Worm (Caenorhabditis elegans): ENCODE data around the gene srx-92.

The srx-92 gene

DNA sequence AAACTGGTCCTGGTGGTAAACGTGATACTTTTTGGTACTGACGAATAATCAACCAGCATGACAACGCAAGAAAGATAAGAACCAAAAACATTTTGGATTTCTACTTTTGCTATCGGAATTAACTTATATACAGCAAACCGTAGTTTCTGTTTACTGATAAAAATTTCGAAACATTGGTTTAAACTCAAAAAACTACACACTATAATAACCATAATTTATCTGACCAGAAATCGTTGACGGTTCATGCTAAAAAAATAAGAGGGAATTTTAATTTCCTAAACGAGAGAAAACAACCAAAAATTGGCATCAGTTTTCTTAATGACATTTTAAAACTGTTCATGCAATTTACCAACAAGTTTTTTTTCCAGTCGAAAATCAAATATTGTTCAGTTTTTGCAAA lies 36.5 kb upstream of the srx-92 start, which contains the start of gene cyp-35A1:
TSS of gene cyp-35A1 (minus strand) at position 101 of the 400 bp plus-strand sequence.
- TF ChIP-seq ztf-11 (tag; optimal IDR thresholded peaks at IDR 0.05) (no peak), lsy-2 (tag; optimal IDR thresholded peaks at IDR 0.05) (no peak), lin-13 (tag; optimal IDR thresholded peaks at IDR 0.05) (no peak), zip-8 (tag; optimal IDR thresholded peaks at IDR 0.05) (no peak), bed-3 (GFP tag; optimal IDR thresholded peaks at IDR 0.05) (no peak), sem-2 (GFP tag; optimal IDR thresholded peaks at IDR 0.05) (no peak), drap-1 (GFP tag; optimal IDR thresholded peaks at IDR 0.05) (no peak), mab-5 (tag; optimal IDR thresholded peaks at IDR 0.05) (no peak), sptf-1 (tag; optimal IDR thresholded peaks at IDR 0.05) (no peak), blmp-1 (tag; optimal IDR thresholded peaks at IDR 0.05) (no peak), lin-32 (GFP tag; optimal IDR thresholded peaks at IDR 0.05) (no peak), ceh-43 (GFP tag; optimal IDR thresholded peaks at IDR 0.05) (no peak), flh-1 (GFP tag; optimal IDR thresholded peaks at IDR 0.05) (no peak), nhr-2 (tag; optimal IDR thresholded peaks at IDR 0.05) (no peak), unc-120 (tag; optimal IDR thresholded peaks at IDR 0.05; ENCODE audit: poor library complexity, severe bottlenecking) (no peak), unc-62 (GFP tag; optimal IDR thresholded peaks at IDR 0.05) (no peak), ham-2 (GFP tag; optimal IDR thresholded peaks at IDR 0.05) (no peak), unc-39 (tag; optimal IDR thresholded peaks at IDR 0.05) (no peak)

DNA sequence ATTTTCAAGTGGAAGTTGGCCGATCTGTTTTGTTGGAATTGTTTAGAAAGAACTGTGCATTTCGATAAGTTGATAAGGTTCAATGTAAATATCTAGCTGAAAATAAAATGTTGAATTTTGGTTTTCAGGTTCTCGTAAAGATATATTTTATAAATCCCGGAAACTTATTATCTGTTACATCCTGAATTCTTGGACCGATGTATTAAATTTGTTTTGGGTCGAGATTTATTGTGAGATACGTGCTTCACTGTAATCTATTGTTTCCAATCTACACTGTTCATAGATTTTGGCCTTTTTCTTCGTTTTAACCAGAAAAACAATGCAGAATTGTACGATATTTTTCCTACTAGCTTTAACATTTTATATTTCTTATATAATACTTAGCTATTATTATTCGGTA lies 31.9 kb upstream of the srx-92 start, which contains the start of gene C03G6.6:
TSS of gene C03G6.6 (plus strand) at position 301 of the 400 bp plus-strand sequence.
- TF ChIP-seq mep-1 (tag; optimal IDR thresholded peaks at IDR 0.05): no peak
- no peak for TF ChIP-seq nhr-28 (tag; optimal IDR thresholded peaks at IDR 0.05)
- no peak for TF ChIP-seq ces-1 (GFP tag; optimal IDR thresholded peaks at IDR 0.05)
- no peak for TF ChIP-seq snpc-4 (tag; optimal IDR thresholded peaks at IDR 0.05)
- TF ChIP-seq tbx-8 (GFP tag; optimal IDR thresholded peaks at IDR 0.05): no peak

- TF ChIP-seq bed-3 (GFP tag; optimal IDR thresholded peaks at IDR 0.05) (no peak), unc-62 (GFP tag; optimal IDR thresholded peaks at IDR 0.05) (no peak), unc-120 (tag; optimal IDR thresholded peaks at IDR 0.05; ENCODE audit: poor library complexity, severe bottlenecking) (no peak), nhr-2 (tag; optimal IDR thresholded peaks at IDR 0.05) (no peak), nhr-12 (tag; optimal IDR thresholded peaks at IDR 0.05) (no peak), ces-1 (GFP tag; optimal IDR thresholded peaks at IDR 0.05) (no peak), ztf-11 (tag; optimal IDR thresholded peaks at IDR 0.05) (no peak), snpc-4 (tag; optimal IDR thresholded peaks at IDR 0.05) (no peak), mab-5 (tag; optimal IDR thresholded peaks at IDR 0.05) (no peak), lin-13 (tag; optimal IDR thresholded peaks at IDR 0.05) (no peak), mep-1 (tag; optimal IDR thresholded peaks at IDR 0.05) (no peak), zip-8 (tag; optimal IDR thresholded peaks at IDR 0.05) (no peak), cnd-1 (tag; optimal IDR thresholded peaks at IDR 0.05) (no peak), ham-2 (GFP tag; optimal IDR thresholded peaks at IDR 0.05) (no peak), lsy-2 (tag; optimal IDR thresholded peaks at IDR 0.05) (no peak), lin-32 (GFP tag; optimal IDR thresholded peaks at IDR 0.05) (no peak), nhr-28 (tag; optimal IDR thresholded peaks at IDR 0.05) (no peak)
Observed at ce11 chrV:7356684-7357083, 31.5 kb upstream of the srx-92 start, which contains the start of gene C03G6.21. Gene C03G6.21 (minus strand): TSS chrV:7356784.

ce11 chrV:7355464-7355863 lies 30.3 kb upstream of the srx-92 start, which contains the start of gene tag-293:
Gene tag-293 (minus strand): TSS chrV:7355564.
- no peak for TF ChIP-seq hlh-1 (tag; optimal IDR thresholded peaks at IDR 0.05)

DNA sequence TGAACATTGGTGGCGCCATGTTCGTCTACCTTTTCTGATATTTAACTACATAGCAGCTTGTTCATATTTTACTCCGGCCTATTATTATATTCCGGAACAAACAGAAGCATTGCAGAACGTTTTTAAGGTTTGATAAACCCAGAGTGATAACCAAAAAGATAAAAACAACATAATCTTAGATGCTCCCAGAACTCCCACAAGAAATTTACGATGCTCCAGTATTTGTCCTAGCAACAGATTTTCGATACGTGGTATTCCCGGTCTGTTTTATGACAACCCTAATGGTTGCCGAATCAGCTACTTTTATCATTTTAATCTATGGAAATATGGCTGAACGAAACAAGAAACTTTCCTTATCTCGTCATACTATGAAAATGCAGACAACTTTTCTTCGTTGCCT lies 28.4 kb upstream of the srx-92 start:
- TF ChIP-seq mep-1 (tag; optimal IDR thresholded peaks at IDR 0.05): no peak
- no peak for TF ChIP-seq drap-1 (GFP tag; optimal IDR thresholded peaks at IDR 0.05)
- TF ChIP-seq pha-4 (tag; optimal IDR thresholded peaks at IDR 0.05): no peak
- TF ChIP-seq lin-13 (tag; optimal IDR thresholded peaks at IDR 0.05): no peak
- no peak for TF ChIP-seq hlh-1 (tag; optimal IDR thresholded peaks at IDR 0.05)
- TF ChIP-seq ham-2 (GFP tag; optimal IDR thresholded peaks at IDR 0.05): no peak
- TF ChIP-seq nhr-76 (tag; optimal IDR thresholded peaks at IDR 0.05): no peak

DNA sequence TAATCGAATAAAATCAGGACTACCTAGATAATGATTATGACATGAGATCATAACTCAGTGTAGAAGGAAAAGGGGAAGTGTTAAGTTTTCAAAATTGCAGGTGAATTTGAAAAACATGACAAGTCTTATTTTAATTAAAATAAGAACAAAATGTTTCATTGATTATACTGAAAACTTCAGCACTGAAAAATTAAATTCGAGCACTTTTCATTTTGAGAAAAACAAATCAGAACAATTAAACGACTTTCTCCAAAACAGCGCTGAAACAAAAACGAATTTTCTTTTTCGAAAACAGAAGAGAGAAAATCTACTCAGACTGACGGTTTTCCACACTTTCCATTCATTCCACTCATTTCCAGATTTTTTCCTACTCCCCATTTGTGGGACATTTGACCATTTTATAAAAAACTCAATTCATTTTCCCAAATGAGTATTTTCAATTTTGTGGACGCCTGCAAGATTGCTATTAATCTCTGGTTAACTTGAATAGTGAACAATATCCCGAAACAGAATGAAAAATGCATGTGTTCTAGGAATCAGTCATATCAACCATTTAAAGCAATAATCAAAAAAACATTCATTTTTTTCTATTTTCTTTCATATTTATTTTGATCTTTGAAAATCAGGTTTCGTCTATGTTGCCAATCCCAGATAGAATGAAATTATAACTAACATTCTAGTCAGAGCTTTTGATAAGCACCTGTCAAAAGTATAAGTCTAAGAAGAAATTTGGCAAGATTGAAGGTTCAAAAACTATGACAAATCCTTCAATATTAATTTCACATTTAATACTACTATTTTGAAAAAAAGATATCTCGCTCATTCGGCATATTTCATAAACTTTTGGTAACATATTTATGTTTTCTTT lies 27.2 kb upstream of the srx-92 start, which contains the start of the genes srh-231 and srh-275:
TSS of gene srh-231 (minus strand) at position 51 of the 868 bp plus-strand sequence.
TSS of gene srh-275 (plus strand) at position 818 of the 868 bp plus-strand sequence.
- TF ChIP-seq flh-1 (GFP tag; optimal IDR thresholded peaks at IDR 0.05): no peak
- no peak for TF ChIP-seq bed-3 (GFP tag; optimal IDR thresholded peaks at IDR 0.05)
- TF ChIP-seq pha-4 (tag; optimal IDR thresholded peaks at IDR 0.05): no peak
- no peak for TF ChIP-seq mls-2 (tag; optimal IDR thresholded peaks at IDR 0.05)
- no peak for TF ChIP-seq sem-2 (GFP tag; optimal IDR thresholded peaks at IDR 0.05)
- no peak for TF ChIP-seq sptf-1 (tag; optimal IDR thresholded peaks at IDR 0.05)
- no peak for TF ChIP-seq mep-1 (tag; optimal IDR thresholded peaks at IDR 0.05)
- no peak for TF ChIP-seq drap-1 (GFP tag; optimal IDR thresholded peaks at IDR 0.05)
- no peak for TF ChIP-seq M03D4.4 (tag; optimal IDR thresholded peaks at IDR 0.05)
- no peak for TF ChIP-seq elt-1 (tag; optimal IDR thresholded peaks at IDR 0.05; ENCODE audit: borderline replicate concordance, insufficient read depth)
- TF ChIP-seq hlh-1 (tag; optimal IDR thresholded peaks at IDR 0.05): no peak
- no peak for TF ChIP-seq lsy-2 (tag; optimal IDR thresholded peaks at IDR 0.05)
- no peak for TF ChIP-seq mab-5 (tag; optimal IDR thresholded peaks at IDR 0.05)
- TF ChIP-seq ceh-83 (GFP tag; optimal IDR thresholded peaks at IDR 0.05): no peak
- TF ChIP-seq ceh-43 (GFP tag; optimal IDR thresholded peaks at IDR 0.05): no peak
- no peak for TF ChIP-seq unc-62 (GFP tag; optimal IDR thresholded peaks at IDR 0.05)
- no peak for TF ChIP-seq tbx-8 (GFP tag; optimal IDR thresholded peaks at IDR 0.05)

All from whole organism, mixed stage, embryonic.